Fruit fly (Drosophila melanogaster) ovary, adult (tissue): ENCODE measurements around the gene spdo.

Source experiments
- CG17801 ChIP-seq: fragments of 200-800 bp; optimal IDR thresholded peaks from 2 replicates; lab custom pipeline; 2019; ENCODE audit warnings: missing biosample characterization, mild to moderate bottlenecking, missing genetic modification characterization, moderate library complexity; ENCODE audit not compliant: partially characterized antibody

The spdo gene

dm6 chr3R:30461608-30462243 is 14.8 kb upstream of the spdo start:
- TF ChIP-seq CG17801 (GFP tag; lab: Kevin White, UChicago) = no peak

DNA sequence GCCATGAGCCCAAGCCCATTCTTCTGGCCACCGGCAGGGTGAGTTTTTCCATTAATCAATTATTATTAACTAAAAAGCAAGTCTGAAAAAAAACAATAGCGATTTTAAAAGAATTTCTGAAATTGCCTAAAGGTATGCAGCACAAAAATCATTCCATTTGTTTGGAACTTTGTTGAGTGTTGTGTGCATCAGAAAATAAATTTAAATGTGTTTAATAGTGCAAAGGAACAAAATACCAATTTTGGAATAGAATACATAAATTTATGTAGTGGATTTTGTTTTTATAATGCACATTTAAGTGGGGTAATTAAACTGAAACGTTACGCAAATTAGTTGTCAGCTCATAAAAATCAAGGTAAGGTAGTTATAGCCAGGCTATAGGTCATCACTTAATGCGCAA is 12.2 kb upstream of the spdo start:
- no peak for TF ChIP-seq CG17801 (GFP tag; lab: Kevin White, UChicago)

dm6 chr3R:30465775-30466494 is 10.5 kb upstream of the spdo start, which contains the start of gene PH4alphaEFB:
PH4alphaEFB (plus strand) TSS chr3R:30466050.
- TF ChIP-seq CG17801 (GFP tag; lab: Kevin White, UChicago) = peak; percentile 2

dm6 chr3R:30466515-30466914 is 10.0 kb upstream of the spdo start:
- no peak for TF ChIP-seq CG17801 (GFP tag; lab: Kevin White, UChicago)

DNA sequence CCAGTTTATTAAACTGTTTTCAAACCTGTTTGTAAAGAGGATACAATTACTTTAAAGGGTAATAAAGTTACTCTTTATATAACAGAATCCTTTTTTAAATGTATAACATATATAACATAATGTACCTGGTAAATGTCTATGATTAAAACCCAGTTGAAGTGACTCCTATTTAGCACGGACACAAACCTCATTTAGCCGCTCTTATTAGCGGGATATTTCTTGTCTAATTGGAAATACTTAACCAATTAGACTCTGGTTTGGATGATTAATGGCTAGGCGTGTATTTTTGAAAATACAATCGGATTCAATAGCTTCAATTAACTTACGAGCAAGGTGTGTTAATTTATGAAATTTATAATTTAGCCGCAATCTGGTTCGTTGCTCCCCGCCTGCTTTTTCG is 9.4 kb upstream of the spdo start:
- no peak for TF ChIP-seq CG17801 (GFP tag; lab: Kevin White, UChicago)

dm6 chr3R:30470690-30471089 is 5.8 kb upstream of the spdo start:
- TF ChIP-seq CG17801 (GFP tag; lab: Kevin White, UChicago) = no peak

- no peak for TF ChIP-seq CG17801 (GFP tag; lab: Kevin White, UChicago)
Measured at dm6 chr3R:30472331-30472730, 4.2 kb upstream of the spdo start.

DNA sequence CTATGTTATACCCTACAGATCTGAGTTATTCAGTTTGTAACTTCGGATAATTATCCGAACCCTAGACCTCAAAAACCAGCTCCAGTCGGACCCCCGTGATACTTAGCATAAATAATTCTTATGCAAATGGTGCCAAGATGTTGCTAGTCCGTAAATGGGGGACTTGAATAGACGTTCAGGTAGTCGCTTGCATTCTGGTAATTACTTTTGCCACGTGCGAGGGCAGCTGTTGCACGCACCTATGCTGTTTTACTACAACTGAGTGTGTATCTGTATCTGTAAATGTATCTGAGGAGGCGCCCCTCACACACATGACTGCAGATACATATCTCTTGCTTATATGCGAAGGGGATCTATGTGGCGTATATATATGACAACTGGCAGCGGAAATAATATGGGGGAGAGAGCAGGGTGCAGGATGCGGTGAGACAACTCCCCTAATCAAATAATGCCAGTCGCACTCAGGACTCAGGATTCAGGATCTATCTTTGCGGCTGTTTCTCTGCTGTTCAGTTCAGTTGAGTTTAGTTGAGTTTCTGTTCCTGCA is 1.7 kb upstream of the spdo start:
- TF ChIP-seq CG17801 (GFP tag; lab: Kevin White, UChicago) = no peak

- TF ChIP-seq CG17801 (GFP tag; lab: Kevin White, UChicago) = no peak
Measured at dm6 chr3R:30475910-30476309, 574 bp upstream of the spdo start.

DNA sequence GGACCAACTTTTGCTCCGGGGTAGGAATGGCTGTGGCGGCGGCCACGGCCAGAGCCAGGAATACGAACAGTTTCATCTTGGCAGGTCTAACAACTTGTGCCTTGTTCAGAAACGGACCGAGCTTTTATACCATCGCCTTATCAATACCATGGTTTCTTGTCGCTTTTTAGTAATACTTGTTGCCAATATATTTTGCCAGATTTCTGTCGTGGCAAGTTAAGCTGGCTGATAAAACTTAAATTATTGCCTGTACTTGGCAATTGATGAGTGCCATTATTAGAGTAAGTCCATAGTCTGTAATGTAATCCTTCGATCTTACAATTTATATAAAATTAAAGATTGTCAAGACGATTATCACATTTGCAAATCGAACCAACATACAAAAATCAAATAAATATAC is 11.3 kb downstream of the spdo start, which contains the start of gene Jon99Fii:
Gene Jon99Fii (minus strand): TSS at position 101 of the 400 bp plus-strand sequence.
- no peak for TF ChIP-seq CG17801 (GFP tag; lab: Kevin White, UChicago)

- TF ChIP-seq CG17801 (GFP tag; lab: Kevin White, UChicago) = no peak
Measured at dm6 chr3R:30488663-30489062, 12.2 kb downstream of the spdo start, which contains the start of gene Jon99Fi. Jon99Fi (plus strand) TSS chr3R:30488963.

DNA sequence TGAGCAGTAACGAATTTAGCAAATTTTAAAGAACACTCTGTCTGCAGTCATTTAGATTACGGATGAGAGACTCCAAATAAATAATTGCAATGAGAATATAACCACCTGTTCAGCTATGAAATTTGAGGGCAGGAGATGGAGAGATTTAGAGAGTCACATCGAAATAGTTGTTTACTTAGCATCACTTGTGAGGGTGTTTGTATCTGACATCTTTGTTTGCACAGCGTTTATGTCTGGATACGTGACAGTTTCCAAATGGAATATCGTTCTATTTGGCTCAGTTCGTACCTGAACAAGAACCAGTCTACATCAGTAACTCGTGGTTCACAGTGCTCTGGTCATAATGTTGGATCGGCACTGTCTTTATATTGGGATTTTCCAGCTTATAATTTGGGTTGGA is 13.3 kb downstream of the spdo start, which contains the start of gene PH4alphaSG2:
Gene PH4alphaSG2 (plus strand): TSS at position 278 of the 400 bp plus-strand sequence.
- no peak for TF ChIP-seq CG17801 (GFP tag; lab: Kevin White, UChicago)

- no peak for TF ChIP-seq CG17801 (GFP tag; lab: Kevin White, UChicago)
Measured at dm6 chr3R:30496103-30496858, 19.8 kb downstream of the spdo start, which contains the start of gene PH4alphaMP. PH4alphaMP (minus strand) TSS chr3R:30496153.

DNA sequence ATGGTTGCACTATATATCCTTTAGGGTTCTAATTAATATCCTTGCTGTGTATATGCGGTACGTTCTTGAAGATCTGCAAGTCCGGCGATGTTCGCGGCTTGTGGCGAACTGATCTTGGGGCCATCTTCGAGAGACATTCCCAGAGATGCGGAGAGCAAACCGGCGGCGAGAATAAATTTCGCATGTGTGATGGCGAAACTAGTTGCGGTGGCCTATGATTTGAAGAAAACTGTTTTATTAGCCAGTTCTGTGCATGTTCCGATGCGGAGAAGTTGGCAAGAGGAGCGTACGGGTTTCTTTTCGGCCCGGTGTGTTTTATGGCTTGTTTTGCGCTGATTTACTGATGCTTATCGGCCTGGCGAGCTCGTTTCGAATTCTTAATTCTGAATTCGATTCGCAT is 23.7 kb downstream of the spdo start, which contains the start of gene PH4alphaNE1:
Gene PH4alphaNE1 (minus strand): TSS at position 101 of the 400 bp plus-strand sequence.
- no peak for TF ChIP-seq CG17801 (GFP tag; lab: Kevin White, UChicago)

- TF ChIP-seq CG17801 (GFP tag; lab: Kevin White, UChicago) = no peak
Measured at dm6 chr3R:30501174-30501573, 24.7 kb downstream of the spdo start.
